Worm (Caenorhabditis elegans): ENCODE data around the gene swt-2.

Gene swt-2

ce11 chrV:7523392-7523791, 6.5 kb upstream of the swt-2 start, which contains the start of gene C54F6.6:
Gene C54F6.6, plus strand, starts transcription at chrV:7523692.
- TF ChIP-seq nhr-41 (GFP tag; IDR thresholded peaks at IDR 0.05): no peak
- TF ChIP-seq Y48G9A.11 (GFP tag; IDR thresholded peaks at IDR 0.05): no peak
- no peak for TF ChIP-seq Y5F2A.4 (GFP tag; optimal IDR thresholded peaks at IDR 0.05)
- no peak for TF ChIP-seq nhr-237 (tag; optimal IDR thresholded peaks at IDR 0.05)
- no peak for TF ChIP-seq fkh-10 (GFP tag; optimal IDR thresholded peaks at IDR 0.05)
- TF ChIP-seq mep-1 (tag; optimal IDR thresholded peaks at IDR 0.05): no peak
- TF ChIP-seq dve-1 (tag; optimal IDR thresholded peaks at IDR 0.05; ENCODE audit: insufficient read depth): no peak
- no peak for TF ChIP-seq jun-1 (tag; optimal IDR thresholded peaks at IDR 0.05)

- TF ChIP-seq zag-1 (tag; optimal IDR thresholded peaks at IDR 0.05): no peak
- no peak for TF ChIP-seq F44E2.7 (GFP tag; IDR thresholded peaks at IDR 0.05)
- TF ChIP-seq F10B5.3 (tag; optimal IDR thresholded peaks at IDR 0.05): no peak
- no peak for TF ChIP-seq ama-1 (optimal IDR thresholded peaks at IDR 0.05)
- TF ChIP-seq snpc-1.2 (GFP tag; IDR thresholded peaks at IDR 0.05): no peak
- TF ChIP-seq nhr-11 (tag; optimal IDR thresholded peaks at IDR 0.05): no peak
- TF ChIP-seq F49E8.2 (tag; optimal IDR thresholded peaks at IDR 0.05; ENCODE audit: borderline replicate concordance): no peak
- TF ChIP-seq mes-2 (tag; optimal IDR thresholded peaks at IDR 0.05; ENCODE audit: poor library complexity, severe bottlenecking): no peak
- TF ChIP-seq duxl-1 (tag; optimal IDR thresholded peaks at IDR 0.05; ENCODE audit: poor library complexity): no peak
- TF ChIP-seq zfp-2 (tag; optimal IDR thresholded peaks at IDR 0.05): no peak
- no peak for TF ChIP-seq aly-2 (tag; optimal IDR thresholded peaks at IDR 0.05)
- no peak for TF ChIP-seq D1046.2 (GFP tag; IDR thresholded peaks at IDR 0.05)
- no peak for TF ChIP-seq ZK546.5 (tag; optimal IDR thresholded peaks at IDR 0.05)
- TF ChIP-seq fos-1 (tag; optimal IDR thresholded peaks at IDR 0.05): no peak
- TF ChIP-seq egl-27 (tag; optimal IDR thresholded peaks at IDR 0.05): no peak
These were observed 5.5 kb upstream of the swt-2 start, which contains the start of gene C54F6.20 for ce11 chrV:7524447-7524846. Gene C54F6.20, plus strand, starts transcription at chrV:7524747.

ce11 chrV:7525695-7526094, 4.2 kb upstream of the swt-2 start, which contains the start of gene C54F6.18:
Gene C54F6.18, plus strand, starts transcription at chrV:7525995.
- no peak for TF ChIP-seq mes-2 (tag; optimal IDR thresholded peaks at IDR 0.05; ENCODE audit: poor library complexity, severe bottlenecking)
- no peak for TF ChIP-seq madf-5 (GFP tag; IDR thresholded peaks at IDR 0.05)
- no peak for TF ChIP-seq F44E2.7 (GFP tag; IDR thresholded peaks at IDR 0.05)
- TF ChIP-seq ctbp-1 (GFP tag; IDR thresholded peaks at IDR 0.05): no peak
- TF ChIP-seq fos-1 (tag; optimal IDR thresholded peaks at IDR 0.05): no peak
- no peak for TF ChIP-seq nhr-48 (tag; optimal IDR thresholded peaks at IDR 0.05)
- no peak for TF ChIP-seq ceh-82 (tag; optimal IDR thresholded peaks at IDR 0.05)
- no peak for TF ChIP-seq dve-1 (tag; optimal IDR thresholded peaks at IDR 0.05; ENCODE audit: insufficient read depth)
- TF ChIP-seq unc-130 (GFP tag; optimal IDR thresholded peaks at IDR 0.05): no peak
- TF ChIP-seq ztf-7 (tag; optimal IDR thresholded peaks at IDR 0.05): no peak
- no peak for TF ChIP-seq lin-38 (GFP tag; IDR thresholded peaks at IDR 0.05)
- no peak for TF ChIP-seq daf-16 (GFP tag; optimal IDR thresholded peaks at IDR 0.05)
- TF ChIP-seq daf-16 (tag; optimal IDR thresholded peaks at IDR 0.05): no peak
- TF ChIP-seq lin-29 (GFP tag; IDR thresholded peaks at IDR 0.05): no peak

- TF ChIP-seq Y75B8A.6 (GFP tag; IDR thresholded peaks at IDR 0.05) (no peak), dmd-9 (GFP tag; IDR thresholded peaks at IDR 0.05) (no peak), set-16 (GFP tag; IDR thresholded peaks at IDR 0.05) (no peak), cey-2 (tag; optimal IDR thresholded peaks at IDR 0.05; ENCODE audit: borderline replicate concordance, insufficient read depth) (no peak), spr-3 (GFP tag; optimal IDR thresholded peaks at IDR 0.05) (no peak)
These were observed 2.8 kb upstream of the swt-2 start, which contains the start of gene C54F6.17 for ce11 chrV:7527153-7527552. Gene C54F6.17, plus strand, starts transcription at chrV:7527453.
